1 fruit fly cellular context compared by ENCODE assay signal in genomic region chrX:14950273-14951272, dm6.
TF ChIP-seq lines count a peak whose summit lies in the region.

No protein-coding gene starts in this region.

TF ChIP-seq in whole organism, embryonic, 481 proteins besides CTCF, POLR2A, EP300 and RAD21 (continued from another document and continues in another):
- peak; percentile 86 for TF ChIP-seq Atf-2 (GFP tag; optimal IDR thresholded peaks at IDR 0.05; lab: Kevin White, UChicago)
- peak; percentile 95 for TF ChIP-seq Asciz (GFP tag; optimal IDR thresholded peaks at IDR 0.05; lab: Kevin White, UChicago)
- peak; percentile 57; the same call in 1 of the 2 replicates for TF ChIP-seq CG10321 (GFP tag; IDR thresholded peaks at IDR 0.05; lab: Robert Waterston, UW)
- peak; percentile 96 for TF ChIP-seq CG11504 (tag; optimal IDR thresholded peaks at IDR 0.05; lab: Kevin White, UChicago)
- TF ChIP-seq ftz-f1 (GFP tag; optimal IDR thresholded peaks at IDR 0.05; lab: Kevin White, UChicago), result no peak
- peak; percentile 66 for TF ChIP-seq CG13624 (GFP tag; optimal IDR thresholded peaks at IDR 0.05; lab: Kevin White, UChicago)
- peak; percentile 15; the same call in 1 of the 3 replicates for TF ChIP-seq CG16813 (GFP tag; IDR thresholded peaks at IDR 0.05; lab: Robert Waterston, UW; ENCODE audit: partially characterized antibody)
- peak; percentile 91 for TF ChIP-seq CG18619 (GFP tag; optimal IDR thresholded peaks at IDR 0.05; lab: Kevin White, UChicago)
- TF ChIP-seq CG11560 (tag; IDR thresholded peaks at IDR 0.05; lab: Robert Waterston, UW), result peak; percentile 63; the same call in 2 of the 3 replicates
- peak; percentile 89 for TF ChIP-seq NfI (GFP tag; optimal IDR thresholded peaks at IDR 0.05; lab: Kevin White, UChicago)
- peak; percentile 69; the same call in 2 of the 3 replicates for TF ChIP-seq CG11456 (GFP tag; IDR thresholded peaks at IDR 0.05; lab: Robert Waterston, UW)
- peak; percentile 98 for TF ChIP-seq CG2678 (tag; optimal IDR thresholded peaks at IDR 0.05; lab: Kevin White, UChicago)
- peak; percentile 71 for TF ChIP-seq CG7987 (GFP tag; optimal IDR thresholded peaks at IDR 0.05; lab: Kevin White, UChicago)
- TF ChIP-seq Ada2b (GFP tag; IDR thresholded peaks at IDR 0.05; lab: Robert Waterston, UW), result peak; percentile 82
- peak; percentile 35; the same call in 1 of the 3 replicates for TF ChIP-seq HLH4C (GFP tag; IDR thresholded peaks at IDR 0.05; lab: Robert Waterston, UW; ENCODE audit: partially characterized antibody)
- peak; percentile 92 for TF ChIP-seq CG10431 (GFP tag; optimal IDR thresholded peaks at IDR 0.05; lab: Kevin White, UChicago)
- peak; percentile 72 for TF ChIP-seq Vsx1 (GFP tag; optimal IDR thresholded peaks at IDR 0.05; lab: Kevin White, UChicago)
- peak; percentile 76 for TF ChIP-seq CG3838 (GFP tag; optimal IDR thresholded peaks at IDR 0.05; lab: Kevin White, UChicago)
- peak; percentile 86 for TF ChIP-seq BtbVII (GFP tag; optimal IDR thresholded peaks at IDR 0.05; lab: Kevin White, UChicago)
- TF ChIP-seq Doc2 (GFP tag; IDR thresholded peaks at IDR 0.05; lab: Robert Waterston, UW), result peak; percentile 36; the same call in 1 of the 2 replicates
- peak; percentile 94 for TF ChIP-seq az2 (GFP tag; optimal IDR thresholded peaks at IDR 0.05; lab: Kevin White, UChicago)
- no peak for TF ChIP-seq ash1 (GFP tag; optimal IDR thresholded peaks at IDR 0.05; lab: Kevin White, UChicago)
- TF ChIP-seq maf-S (GFP tag; optimal IDR thresholded peaks at IDR 0.05; lab: Kevin White, UChicago), result peak; percentile 70
- peak; percentile 98 for TF ChIP-seq CoRest (tag; optimal IDR thresholded peaks at IDR 0.05; lab: Kevin White, UChicago)
- TF ChIP-seq her (GFP tag; optimal IDR thresholded peaks at IDR 0.05; lab: Kevin White, UChicago), result peak; percentile 58
- TF ChIP-seq CG3995 (GFP tag; optimal IDR thresholded peaks at IDR 0.05; lab: Kevin White, UChicago), result peak; percentile 25
- peak; percentile 72 for TF ChIP-seq NK7.1 (GFP tag; optimal IDR thresholded peaks at IDR 0.05; lab: Kevin White, UChicago)
- peak; percentile 58; the same call in 1 of the 3 replicates for TF ChIP-seq Opbp (GFP tag; IDR thresholded peaks at IDR 0.05; lab: Robert Waterston, UW; ENCODE audit: partially characterized antibody)
- peak; percentile 95 for TF ChIP-seq croc (GFP tag; conservative IDR thresholded peaks at IDR 0.05; lab: Robert Waterston, UW)
- no peak for TF ChIP-seq sna (GFP tag; IDR thresholded peaks at IDR 0.05; lab: Robert Waterston, UW; ENCODE audit: partially characterized antibody)
- peak; percentile 49 for TF ChIP-seq luna (GFP tag; optimal IDR thresholded peaks at IDR 0.05; lab: Kevin White, UChicago)
- TF ChIP-seq fd102C (GFP tag; optimal IDR thresholded peaks at IDR 0.05; lab: Kevin White, UChicago), result peak; percentile 87
- TF ChIP-seq Rfx (GFP tag; IDR thresholded peaks at IDR 0.05; lab: Robert Waterston, UW), result peak; percentile 76
- TF ChIP-seq ap (GFP tag; IDR thresholded peaks at IDR 0.05; lab: Robert Waterston, UW), result peak; percentile 85
- peak; percentile 68 for TF ChIP-seq disco-r (GFP tag; optimal IDR thresholded peaks at IDR 0.05; lab: Kevin White, UChicago)
- 0 out of 2 replicates have a peak, but pooled peaks have one; percentile 12 for TF ChIP-seq toy (GFP tag; IDR thresholded peaks at IDR 0.05; lab: Robert Waterston, UW)
- TF ChIP-seq CG6791 (GFP tag; IDR thresholded peaks at IDR 0.05; lab: Robert Waterston, UW; ENCODE audit: partially characterized antibody), result peak; percentile 53; the same call in 1 of the 3 replicates
- TF ChIP-seq tll (GFP tag; optimal IDR thresholded peaks at IDR 0.05; lab: Kevin White, UChicago), result peak; percentile 27 to 63
- peak; percentile 95 for TF ChIP-seq sqz (GFP tag; optimal IDR thresholded peaks at IDR 0.05; lab: Kevin White, UChicago)
- no peak for TF ChIP-seq lov (optimal IDR thresholded peaks at IDR 0.05; lab: Kevin White, UChicago)
- peak; percentile 85 for TF ChIP-seq lov (GFP tag; IDR thresholded peaks at IDR 0.05; lab: Robert Waterston, UW)
- peak; percentile 90 for TF ChIP-seq Med (GFP tag; lab: Kevin White, UChicago)
- TF ChIP-seq tx (GFP tag; optimal IDR thresholded peaks at IDR 0.05; lab: Kevin White, UChicago), result peak; percentile 68
- TF ChIP-seq Neu2 (GFP tag; optimal IDR thresholded peaks at IDR 0.05; lab: Kevin White, UChicago; ENCODE audit: borderline replicate concordance), result peak; percentile 54
- peak; percentile 36 for TF ChIP-seq Myb (GFP tag; optimal IDR thresholded peaks at IDR 0.05; lab: Kevin White, UChicago)
- peak; percentile 88 for TF ChIP-seq ci (GFP tag; IDR thresholded peaks at IDR 0.05; lab: Robert Waterston, UW)
- peak; percentile 75; the same call in 1 of the 2 replicates for TF ChIP-seq Rx (GFP tag; IDR thresholded peaks at IDR 0.05; lab: Robert Waterston, UW)
- peak; percentile 78 for TF ChIP-seq ro (GFP tag; IDR thresholded peaks at IDR 0.05; lab: Robert Waterston, UW)
- peak; percentile 84 for TF ChIP-seq Nf-YC (tag; optimal IDR thresholded peaks at IDR 0.05; lab: Kevin White, UChicago)
- TF ChIP-seq CG7786 (GFP tag; optimal IDR thresholded peaks at IDR 0.05; lab: Kevin White, UChicago), result peak; percentile 70
- peak; percentile 95 for TF ChIP-seq grau (tag; optimal IDR thresholded peaks at IDR 0.05; lab: Kevin White, UChicago)
- TF ChIP-seq CG17186 (GFP tag; optimal IDR thresholded peaks at IDR 0.05; lab: Kevin White, UChicago), result peak; percentile 77
- TF ChIP-seq CG18262 (tag; optimal IDR thresholded peaks at IDR 0.05; lab: Kevin White, UChicago), result peak; percentile 99
- peak; percentile 77 for TF ChIP-seq CG10543 (GFP tag; optimal IDR thresholded peaks at IDR 0.05; lab: Kevin White, UChicago)
- TF ChIP-seq CG12104 (GFP tag; optimal IDR thresholded peaks at IDR 0.05; lab: Kevin White, UChicago), result peak; percentile 90
- TF ChIP-seq Xrp1 (GFP tag; IDR thresholded peaks at IDR 0.05; lab: Robert Waterston, UW), result peak; percentile 96
- TF ChIP-seq CG11398 (GFP tag; optimal IDR thresholded peaks at IDR 0.05; lab: Kevin White, UChicago), result peak; percentile 56
- peak; percentile 81 for TF ChIP-seq CG4730 (GFP tag; IDR thresholded peaks at IDR 0.05; lab: Robert Waterston, UW)
- peak; percentile 55; the same call in 1 of the 3 replicates for TF ChIP-seq C15 (GFP tag; IDR thresholded peaks at IDR 0.05; lab: Robert Waterston, UW)
- peak; percentile 93 for TF ChIP-seq Xbp1 (GFP tag; optimal IDR thresholded peaks at IDR 0.05; lab: Kevin White, UChicago)
- peak; percentile 81 for TF ChIP-seq NC2β (GFP tag; optimal IDR thresholded peaks at IDR 0.05; lab: Kevin White, UChicago)
- TF ChIP-seq Usf (GFP tag; optimal IDR thresholded peaks at IDR 0.05; lab: Kevin White, UChicago), result peak; percentile 85
- peak; percentile 13 for TF ChIP-seq MESR4 (GFP tag; optimal IDR thresholded peaks at IDR 0.05; lab: Kevin White, UChicago)
- peak; percentile 97 for TF ChIP-seq CG12391 (tag; optimal IDR thresholded peaks at IDR 0.05; lab: Kevin White, UChicago)
- peak; percentile 95 for TF ChIP-seq CG8388 (GFP tag; optimal IDR thresholded peaks at IDR 0.05; lab: Kevin White, UChicago)
- peak; percentile 84 for TF ChIP-seq CG3065 (GFP tag; optimal IDR thresholded peaks at IDR 0.05; lab: Kevin White, UChicago)
- no peak for TF ChIP-seq Dref (GFP tag; IDR thresholded peaks at IDR 0.05; lab: Robert Waterston, UW)
- no peak for TF ChIP-seq Sin3A (optimal IDR thresholded peaks at IDR 0.05; lab: Kevin White, UChicago)
- TF ChIP-seq bcd (GFP tag; optimal IDR thresholded peaks at IDR 0.05; lab: Kevin White, UChicago), result peak; percentile 93
- TF ChIP-seq slbo (GFP tag; IDR thresholded peaks at IDR 0.05; lab: Robert Waterston, UW), result peak; percentile 72
- 0 out of 2 replicates have a peak, but pooled peaks have one; percentile 38 for TF ChIP-seq CG11085 (GFP tag; IDR thresholded peaks at IDR 0.05; lab: Robert Waterston, UW)
- TF ChIP-seq CG14965 (GFP tag; optimal IDR thresholded peaks at IDR 0.05; lab: Kevin White, UChicago; ENCODE audit: borderline replicate concordance), result no peak
- peak; percentile 67 for TF ChIP-seq CG9215 (GFP tag; IDR thresholded peaks at IDR 0.05; lab: Robert Waterston, UW)
- TF ChIP-seq CG8944 (GFP tag; optimal IDR thresholded peaks at IDR 0.05; lab: Kevin White, UChicago), result peak; percentile 70
- TF ChIP-seq CG10267 (tag; optimal IDR thresholded peaks at IDR 0.05; lab: Kevin White, UChicago), result peak; percentile 94
- peak; percentile 84 for TF ChIP-seq seq (GFP tag; IDR thresholded peaks at IDR 0.05; lab: Robert Waterston, UW)
- TF ChIP-seq CG7556 (GFP tag; optimal IDR thresholded peaks at IDR 0.05; lab: Kevin White, UChicago), result peak; percentile 96
- TF ChIP-seq pum (GFP tag; optimal IDR thresholded peaks at IDR 0.05; lab: Kevin White, UChicago), result peak; percentile 88
- peak; percentile 91 for TF ChIP-seq chn (GFP tag; optimal IDR thresholded peaks at IDR 0.05; lab: Kevin White, UChicago)
- peak; percentile 90 for TF ChIP-seq CG32772 (GFP tag; IDR thresholded peaks at IDR 0.05; lab: Robert Waterston, UW)
- TF ChIP-seq CG11247 (GFP tag; IDR thresholded peaks at IDR 0.05; lab: Robert Waterston, UW), result peak; percentile 69; the same call in 1 of the 2 replicates
- TF ChIP-seq CG6683 (GFP tag; optimal IDR thresholded peaks at IDR 0.05; lab: Kevin White, UChicago), result peak; percentile 69
- TF ChIP-seq CG8478 (optimal IDR thresholded peaks at IDR 0.05; lab: Kevin White, UChicago), result no peak
- TF ChIP-seq CG16863 (GFP tag; optimal IDR thresholded peaks at IDR 0.05; lab: Kevin White, UChicago), result peak; percentile 85
- peak; percentile 95 for TF ChIP-seq unpg (GFP tag; optimal IDR thresholded peaks at IDR 0.05; lab: Kevin White, UChicago)
- TF ChIP-seq CG2129 (GFP tag; IDR thresholded peaks at IDR 0.05; lab: Robert Waterston, UW; ENCODE audit: partially characterized antibody), result no peak
- TF ChIP-seq CG15011 (GFP tag; optimal IDR thresholded peaks at IDR 0.05; lab: Kevin White, UChicago), result peak; percentile 82
- peak; percentile 69 for TF ChIP-seq CG15479 (GFP tag; optimal IDR thresholded peaks at IDR 0.05; lab: Kevin White, UChicago)
- TF ChIP-seq Nf-YA (GFP tag; IDR thresholded peaks at IDR 0.05; lab: Robert Waterston, UW), result peak; percentile 73
- peak; percentile 79; the same call in 1 of the 2 replicates for TF ChIP-seq Atf6 (GFP tag; IDR thresholded peaks at IDR 0.05; lab: Robert Waterston, UW)
- peak; percentile 74 for TF ChIP-seq gt (GFP tag; IDR thresholded peaks at IDR 0.05; lab: Robert Waterston, UW)
- peak; percentile 71 for TF ChIP-seq Hand (GFP tag; optimal IDR thresholded peaks at IDR 0.05; lab: Kevin White, UChicago)
- peak; percentile 59; the same call in 1 of the 3 replicates for TF ChIP-seq Optix (GFP tag; IDR thresholded peaks at IDR 0.05; lab: Robert Waterston, UW)
- TF ChIP-seq CG17612 (GFP tag; IDR thresholded peaks at IDR 0.05; lab: Robert Waterston, UW), result peak; percentile 68; the same call in 1 of the 2 replicates
- TF ChIP-seq fru (optimal IDR thresholded peaks at IDR 0.05; lab: Kevin White, UChicago), result no peak
- TF ChIP-seq mam (GFP tag; optimal IDR thresholded peaks at IDR 0.05; lab: Kevin White, UChicago), result peak; percentile 75
- TF ChIP-seq mld (GFP tag; IDR thresholded peaks at IDR 0.05; lab: Robert Waterston, UW; ENCODE audit: partially characterized antibody), result no peak
- TF ChIP-seq dati (GFP tag; IDR thresholded peaks at IDR 0.05; lab: Robert Waterston, UW), result peak; percentile 19; the same call in 1 of the 2 replicates
- peak; percentile 85 for TF ChIP-seq CG12299 (tag; optimal IDR thresholded peaks at IDR 0.05; lab: Kevin White, UChicago)
- TF ChIP-seq zfh2 (GFP tag; optimal IDR thresholded peaks at IDR 0.05; lab: Kevin White, UChicago), result no peak
- TF ChIP-seq cad (GFP tag; optimal IDR thresholded peaks at IDR 0.05; lab: Kevin White, UChicago), result no peak
- TF ChIP-seq inv (GFP tag; IDR thresholded peaks at IDR 0.05; lab: Robert Waterston, UW; ENCODE audit: partially characterized antibody), result no peak
- peak; percentile 81 for TF ChIP-seq H2.0 (GFP tag; IDR thresholded peaks at IDR 0.05; lab: Robert Waterston, UW)
- TF ChIP-seq CG7357 (GFP tag; IDR thresholded peaks at IDR 0.05; lab: Robert Waterston, UW), result peak; percentile 85
- peak; percentile 30 for TF ChIP-seq CG3163 (GFP tag; optimal IDR thresholded peaks at IDR 0.05; lab: Kevin White, UChicago)
- peak; percentile 26 for TF ChIP-seq sima (GFP tag; optimal IDR thresholded peaks at IDR 0.05; lab: Kevin White, UChicago)
- peak; percentile 84 for TF ChIP-seq HHEX (GFP tag; optimal IDR thresholded peaks at IDR 0.05; lab: Kevin White, UChicago)
- no peak for TF ChIP-seq CG13287 (GFP tag; IDR thresholded peaks at IDR 0.05; lab: Robert Waterston, UW; ENCODE audit: partially characterized antibody)
- no peak for TF ChIP-seq CG4282 (GFP tag; optimal IDR thresholded peaks at IDR 0.05; lab: Kevin White, UChicago)
- TF ChIP-seq CG13296 (GFP tag; optimal IDR thresholded peaks at IDR 0.05; lab: Kevin White, UChicago), result peak; percentile 86
- no peak for TF ChIP-seq yki (optimal IDR thresholded peaks at IDR 0.05; lab: Kevin White, UChicago)
- TF ChIP-seq CG2889 (GFP tag; IDR thresholded peaks at IDR 0.05; lab: Robert Waterston, UW), result peak; percentile 57
- TF ChIP-seq CG12236 (GFP tag; optimal IDR thresholded peaks at IDR 0.05; lab: Kevin White, UChicago), result peak; percentile 83
- peak; percentile 85 for TF ChIP-seq jigr1 (GFP tag; IDR thresholded peaks at IDR 0.05; lab: Robert Waterston, UW)
- peak; percentile 97 for TF ChIP-seq CG1529 (GFP tag; optimal IDR thresholded peaks at IDR 0.05; lab: Kevin White, UChicago)
- TF ChIP-seq ato (GFP tag; IDR thresholded peaks at IDR 0.05; lab: Robert Waterston, UW; ENCODE audit: partially characterized antibody), result 0 out of 2 replicates have a peak, but pooled peaks have one; percentile 30
- TF ChIP-seq Ets65A (GFP tag; lab: Kevin White, UChicago), result peak; percentile 92
- peak; percentile 53 for TF ChIP-seq Fer2 (tag; optimal IDR thresholded peaks at IDR 0.05; lab: Kevin White, UChicago)
- peak; percentile 24; the same call in 1 of the 2 replicates for TF ChIP-seq NFAT (GFP tag; IDR thresholded peaks at IDR 0.05; lab: Robert Waterston, UW)
- TF ChIP-seq chinmo (GFP tag; IDR thresholded peaks at IDR 0.05; lab: Robert Waterston, UW; ENCODE audit: partially characterized antibody), result peak; percentile 62; the same call in 1 of the 4 replicates
- TF ChIP-seq CG11723 (GFP tag; optimal IDR thresholded peaks at IDR 0.05; lab: Kevin White, UChicago), result peak; percentile 91
- TF ChIP-seq Poxn (GFP tag; IDR thresholded peaks at IDR 0.05; lab: Robert Waterston, UW), result no peak
- peak; percentile 91 for TF ChIP-seq odd (GFP tag; optimal IDR thresholded peaks at IDR 0.05; lab: Kevin White, UChicago)
- peak; percentile 87 for TF ChIP-seq stc (GFP tag; IDR thresholded peaks at IDR 0.05; lab: Robert Waterston, UW)
- peak; percentile 85 for TF ChIP-seq lilli (GFP tag; optimal IDR thresholded peaks at IDR 0.05; lab: Kevin White, UChicago)
- peak; percentile 83 to 98 for TF ChIP-seq eve (GFP tag; optimal IDR thresholded peaks at IDR 0.05; lab: Kevin White, UChicago)
